Worm (Caenorhabditis elegans) whole organism, L1 larva: Measurements from ENCODE around the gene F58F12.4.
A peak's percentile ranks its signal among the peaks of the same experiment; 100 is the strongest.

ENCODE experiments used
- F16B12.6 ChIP-seq: fragments of 150-350 bp; optimal IDR thresholded peaks from 2 replicates; lab custom pipeline; 2014; ENCODE audit warnings: missing biosample characterization, missing genetic modification characterization
- Y116A8C.19 ChIP-seq: sonication (generic microtip); optimal IDR thresholded peaks from 2 replicates; lab custom pipeline; 2016; ENCODE audit warnings: missing compliant biosample characterization, missing genetic modification characterization, borderline replicate concordance
- blmp-1 ChIP-seq: fragments of 150-350 bp; optimal IDR thresholded peaks from 2 replicates; lab custom pipeline; 2014; ENCODE audit warnings: missing biosample characterization, missing genetic modification characterization
- ceh-82 ChIP-seq, 3 experiments: fragments of 150-350 bp in 1 of 3; sonication (generic microtip) in 2 of 3; optimal IDR thresholded peaks; 2 replicates each; lab custom pipeline; 2014 to 2017; ENCODE audit warnings: missing biosample characterization in 3 of 3, missing genetic modification characterization in 3 of 3
- ceh-90 ChIP-seq: sonication (generic microtip); optimal IDR thresholded peaks from 2 replicates; lab custom pipeline; 2016; ENCODE audit warnings: missing genetic modification characterization, missing compliant biosample characterization
- dsc-1 ChIP-seq: sonication (generic microtip); optimal IDR thresholded peaks from 2 replicates; lab custom pipeline; 2016; ENCODE audit warnings: mild to moderate bottlenecking, missing genetic modification characterization, missing compliant biosample characterization
- efl-1 ChIP-seq, 4 experiments: fragments of 150-350 bp; optimal IDR thresholded peaks in 3 of 4; peaks in 1 of 4; 1 replicate in 1 of 4; 2 replicates in 3 of 4; lab custom pipeline; 2014; ENCODE audit warnings: missing biosample characterization in 2 of 4, missing genetic modification characterization in 2 of 4, missing genetic modification reagents in 2 of 4
- elt-2 ChIP-seq: sonication (generic microtip); optimal IDR thresholded peaks from 2 replicates; lab custom pipeline; 2016; ENCODE audit warnings: missing genetic modification characterization, mild to moderate bottlenecking, inconsistent platforms, missing compliant biosample characterization, missing genetic modification reagents
- elt-3 ChIP-seq, 6 experiments: fragments of 150-350 bp in 1 of 6; sonication (generic microtip); optimal IDR thresholded peaks; 2 replicates each; lab custom pipeline; 2017 to 2018; ENCODE audit warnings: missing biosample characterization in 6 of 6, missing genetic modification characterization in 6 of 6, inconsistent platforms in 1 of 6
- ets-5 ChIP-seq: fragments of 200-800 bp; sonication (Bioruptor generic); IDR thresholded peaks from 2 replicates; pipeline ENCODE4 v1.3.6; 2022; ENCODE audit warnings: missing genetic modification characterization, missing compliant biosample characterization
- hlh-17 ChIP-seq: fragments of 200-800 bp; sonication (Bioruptor generic); optimal IDR thresholded peaks from 2 replicates; lab custom pipeline; 2018; ENCODE audit warnings: missing genetic modification characterization, mild to moderate bottlenecking, missing compliant biosample characterization, moderate library complexity, borderline replicate concordance
- hpl-2 ChIP-seq: fragments of 150-350 bp; optimal IDR thresholded peaks from 2 replicates; lab custom pipeline; 2014; ENCODE audit warnings: missing biosample characterization, missing genetic modification reagents, missing genetic modification characterization
- irx-1 ChIP-seq: sonication (generic microtip); optimal IDR thresholded peaks from 2 replicates; lab custom pipeline; 2016; ENCODE audit warnings: missing genetic modification characterization, missing compliant biosample characterization
- lin-13 ChIP-seq: fragments of 150-350 bp; optimal IDR thresholded peaks from 2 replicates; lab custom pipeline; 2014; ENCODE audit warnings: missing biosample characterization, missing genetic modification reagents, missing genetic modification characterization
- lin-14 ChIP-seq: fragments of 200-800 bp; sonication (Bioruptor generic); optimal IDR thresholded peaks from 2 replicates; lab custom pipeline; 2018; ENCODE audit warnings: mild to moderate bottlenecking, missing genetic modification characterization, moderate library complexity, missing compliant biosample characterization
- lin-15B ChIP-seq: fragments of 150-350 bp; sonication (generic microtip); optimal IDR thresholded peaks from 3 replicates; lab custom pipeline; 2014; ENCODE audit warnings: missing biosample characterization, missing genetic modification characterization
- lin-35 ChIP-seq, 2 experiments: fragments of 150-350 bp; optimal IDR thresholded peaks; 2 replicates each; lab custom pipeline; 2014; ENCODE audit warnings: missing biosample characterization in 2 of 2, missing genetic modification characterization in 2 of 2, missing genetic modification reagents in 2 of 2
- lir-3 ChIP-seq: sonication (generic microtip); optimal IDR thresholded peaks from 2 replicates; lab custom pipeline; 2016; ENCODE audit warnings: mild to moderate bottlenecking, missing genetic modification characterization, moderate library complexity, missing compliant biosample characterization; ENCODE audit not compliant: poor library complexity
- mab-9 ChIP-seq: fragments of 200-800 bp; sonication (Bioruptor generic); IDR thresholded peaks from 2 replicates; pipeline ENCODE4 v1.3.6; 2022; ENCODE audit warnings: missing genetic modification reagents, missing genetic modification characterization, missing compliant biosample characterization
- nhr-12 ChIP-seq: sonication (generic microtip); optimal IDR thresholded peaks from 2 replicates; lab custom pipeline; 2017; ENCODE audit warnings: missing biosample characterization, missing genetic modification characterization
- nhr-19 ChIP-seq: fragments of 200-800 bp; sonication (Bioruptor generic); conservative IDR thresholded peaks from 2 replicates; pipeline ENCODE4 v1.3.6; 2022; ENCODE audit warnings: missing genetic modification characterization, missing compliant biosample characterization
- nhr-28 ChIP-seq: fragments of 150-350 bp; optimal IDR thresholded peaks from 2 replicates; lab custom pipeline; 2014; ENCODE audit warnings: missing biosample characterization, missing genetic modification characterization
- nhr-47 ChIP-seq: sonication (generic microtip); optimal IDR thresholded peaks from 2 replicates; lab custom pipeline; 2016; ENCODE audit warnings: mild to moderate bottlenecking, missing genetic modification characterization, moderate library complexity, missing compliant biosample characterization
- nhr-77 ChIP-seq: fragments of 150-350 bp; optimal IDR thresholded peaks from 2 replicates; lab custom pipeline; 2014; ENCODE audit warnings: missing biosample characterization, missing genetic modification characterization
- nhr-84 ChIP-seq: sonication (generic microtip); optimal IDR thresholded peaks from 2 replicates; lab custom pipeline; 2017; ENCODE audit warnings: missing biosample characterization, missing genetic modification characterization
- nhr-85 ChIP-seq: sonication (generic microtip); peaks from one replicate; lab custom pipeline; 2016; ENCODE audit warnings: missing genetic modification characterization, inconsistent platforms, missing compliant biosample characterization
- nhr-90 ChIP-seq: sonication (generic microtip); optimal IDR thresholded peaks from 2 replicates; lab custom pipeline; 2016; ENCODE audit warnings: mild to moderate bottlenecking, missing genetic modification characterization, missing compliant biosample characterization; ENCODE audit not compliant: poor library complexity
- pax-3 ChIP-seq: fragments of 200-800 bp; sonication (Bioruptor generic); optimal IDR thresholded peaks from 2 replicates; lab custom pipeline; 2018; ENCODE audit warnings: mild to moderate bottlenecking, missing genetic modification characterization, moderate library complexity, missing compliant biosample characterization
- pqm-1 ChIP-seq: sonication (generic microtip); optimal IDR thresholded peaks from 3 replicates; lab custom pipeline; 2017; ENCODE audit warnings: missing biosample characterization, missing genetic modification characterization
- sptf-1 ChIP-seq: fragments of 150-350 bp; optimal IDR thresholded peaks from 2 replicates; lab custom pipeline; 2014; ENCODE audit warnings: missing biosample characterization, missing genetic modification characterization
- tbx-2 ChIP-seq: sonication (generic microtip); optimal IDR thresholded peaks from 2 replicates; lab custom pipeline; 2016; ENCODE audit warnings: missing genetic modification characterization, missing compliant biosample characterization
- tlp-1 ChIP-seq: fragments of 150-350 bp; optimal IDR thresholded peaks from 2 replicates; lab custom pipeline; 2014; ENCODE audit warnings: missing biosample characterization, missing genetic modification characterization
- unc-30 ChIP-seq: sonication (generic microtip); optimal IDR thresholded peaks from 2 replicates; lab custom pipeline; 2017; ENCODE audit warnings: missing biosample characterization, missing genetic modification characterization
- unc-98 ChIP-seq: fragments of 200-800 bp; sonication (Bioruptor generic); IDR thresholded peaks from 2 replicates; pipeline ENCODE4 v1.3.6; 2022; ENCODE audit warnings: missing genetic modification characterization, missing compliant biosample characterization
- vab-15 ChIP-seq: sonication (generic microtip); optimal IDR thresholded peaks from 2 replicates; lab custom pipeline; 2017; ENCODE audit warnings: missing genotype, mild to moderate bottlenecking, missing genetic modification characterization, missing compliant biosample characterization
- xbp-1 ChIP-seq: sonication (generic microtip); optimal IDR thresholded peaks from 2 replicates; lab custom pipeline; 2016; ENCODE audit warnings: missing genetic modification characterization, missing compliant biosample characterization
- ztf-11 ChIP-seq, 2 experiments: sonication (generic microtip); optimal IDR thresholded peaks; 2 replicates each; lab custom pipeline; 2016 to 2017; ENCODE audit warnings: missing genetic modification characterization in 2 of 2, missing biosample characterization in 1 of 2, missing compliant biosample characterization in 1 of 2

The F58F12.4 gene

ce11 chrII:6386467-6386866 lies at the start of gene F58F12.4:
TSS of gene F58F12.4 (plus strand) at chrII:6386767.
- TF ChIP-seq irx-1 (tag; lab: Kevin White, UChicago) (no peak), efl-1 (optimal IDR thresholded peaks at IDR 0.05; lab: Kevin White, UChicago) (no peak), efl-1 (GFP tag; optimal IDR thresholded peaks at IDR 0.05 in 1 of 2; lab: Kevin White, UChicago) (no peak), ets-5 (GFP tag; lab: Robert Waterston, UW) (no peak), sptf-1 (tag; lab: Kevin White, UChicago) (no peak), lir-3 (tag; lab: Kevin White, UChicago) (no peak), Y116A8C.19 (no peak), ceh-90 (tag; lab: Kevin White, UChicago) (no peak), elt-3 (tag; optimal IDR thresholded peaks at IDR 0.05; lab: Kevin White, UChicago) (no peak), dsc-1 (no peak), ztf-11 (tag; optimal IDR thresholded peaks at IDR 0.05; lab: Kevin White, UChicago) (no peak), unc-98 (GFP tag; lab: Robert Waterston, UW) (no peak), nhr-19 (GFP tag; lab: Robert Waterston, UW) (no peak), nhr-12 (tag; lab: Kevin White, UChicago) (no peak), nhr-90 (tag; lab: Kevin White, UChicago) (no peak), ceh-82 (tag; optimal IDR thresholded peaks at IDR 0.05; lab: Kevin White, UChicago) (no peak), pqm-1 (tag; lab: Kevin White, UChicago) (no peak), lin-13 (GFP tag; lab: Kevin White, UChicago) (no peak)

ce11 chrII:6339511-6339910 lies 47.1 kb upstream of the F58F12.4 start:
- TF ChIP-seq nhr-47 (tag; lab: Kevin White, UChicago) (no peak), lin-35 (GFP tag; optimal IDR thresholded peaks at IDR 0.05; lab: Kevin White, UChicago) (peak in 1 of 2 experiments; percentile 6), elt-2 (tag; lab: Kevin White, UChicago) (peak; percentile 57)

ce11 chrII:6339948-6340347 lies 46.6 kb upstream of the F58F12.4 start, which contains the start of gene C32D5.7:
TSS of gene C32D5.7 (minus strand) at chrII:6340048.
- TF ChIP-seq xbp-1 (tag; lab: Kevin White, UChicago), result no peak
- TF ChIP-seq nhr-28 (tag; lab: Kevin White, UChicago), result no peak
- TF ChIP-seq tlp-1 (tag; lab: Kevin White, UChicago), result no peak
- TF ChIP-seq lin-15B (tag; lab: Kevin White, UChicago), result no peak
- no peak for TF ChIP-seq hpl-2 (GFP tag; lab: Kevin White, UChicago)
- TF ChIP-seq vab-15, result no peak
- TF ChIP-seq unc-30 (tag; lab: Kevin White, UChicago), result no peak
- TF ChIP-seq ceh-90 (tag; lab: Kevin White, UChicago), result no peak
- no peak for TF ChIP-seq F16B12.6
- TF ChIP-seq nhr-84 (tag; lab: Kevin White, UChicago), result no peak
- no peak for TF ChIP-seq sptf-1 (tag; lab: Kevin White, UChicago)
- TF ChIP-seq efl-1 (optimal IDR thresholded peaks at IDR 0.05; lab: Kevin White, UChicago), result no peak
- no peak for TF ChIP-seq efl-1 (GFP tag; optimal IDR thresholded peaks at IDR 0.05 in 1 of 2; lab: Kevin White, UChicago)
- no peak for TF ChIP-seq pax-3 (tag; lab: Kevin White, UChicago)
- TF ChIP-seq hlh-17 (GFP tag; lab: Kevin White, UChicago), result no peak
- TF ChIP-seq mab-9 (GFP tag; lab: Robert Waterston, UW), result no peak
- no peak for TF ChIP-seq nhr-77 (tag; lab: Kevin White, UChicago)
- TF ChIP-seq, all 84 proteins: peak for 0

- TF ChIP-seq nhr-85, result peak; percentile 14
- TF ChIP-seq lin-14, result peak; percentile 18
- TF ChIP-seq blmp-1 (tag; lab: Kevin White, UChicago), result peak; percentile 79
- TF ChIP-seq tbx-2, result no peak
These were observed 45.5 kb upstream of the F58F12.4 start for ce11 chrII:6341076-6341475.
